Fruit fly (Drosophila melanogaster): Measurements from ENCODE around the gene CG6380.

- TF ChIP-seq Clk (GFP tag; optimal IDR thresholded peaks at IDR 0.05) = no peak
- no peak for TF ChIP-seq CG14711 (tag; optimal IDR thresholded peaks at IDR 0.05)
- TF ChIP-seq tj (GFP tag; optimal IDR thresholded peaks at IDR 0.05) = no peak
- TF ChIP-seq bab1 (GFP tag; optimal IDR thresholded peaks at IDR 0.05) = no peak
- TF ChIP-seq cic (GFP tag; optimal IDR thresholded peaks at IDR 0.05) = no peak
- TF ChIP-seq CG1620 (GFP tag; optimal IDR thresholded peaks at IDR 0.05) = no peak
- TF ChIP-seq Hr96 (GFP tag; optimal IDR thresholded peaks at IDR 0.05) = no peak
- no peak for TF ChIP-seq CG7045 (GFP tag; optimal IDR thresholded peaks at IDR 0.05)
- no peak for TF ChIP-seq kay (GFP tag; ENCODE audit: borderline replicate concordance)
- no peak for TF ChIP-seq CG12768 (GFP tag; optimal IDR thresholded peaks at IDR 0.05)
Observed at dm6 chr2L:17285940-17286339, 6.1 kb downstream of the CG6380 start, which contains the start of gene CG15140.
